Fruit fly (Drosophila melanogaster) whole organism, embryonic: ENCODE measurements around the gene CG42495.
A peak's percentile ranks its signal among the peaks of the same experiment; 100 is the strongest.

Experiments used
- CG1024 ChIP-seq: fragments of 200-800 bp; sonication (Bioruptor generic); IDR thresholded peaks from 2 replicates; pipeline ENCODE4 v1.3.6; 2022; ENCODE audit warnings: missing biosample characterization, missing genetic modification characterization
- CG10979 ChIP-seq: fragments of 200-800 bp; sonication (Bioruptor generic); optimal IDR thresholded peaks from 2 replicates; lab custom pipeline; 2018; ENCODE audit warnings: missing biosample characterization, mild to moderate bottlenecking, missing genetic modification characterization, moderate library complexity
- CG11085 ChIP-seq: fragments of 200-800 bp; sonication (Bioruptor generic); IDR thresholded peaks from 2 replicates; pipeline ENCODE4 v1.3.6; 2022; ENCODE audit warnings: missing biosample characterization, missing genetic modification characterization
- CG13123 ChIP-seq: fragments of 200-800 bp; sonication (Bioruptor generic); optimal IDR thresholded peaks from 2 replicates; lab custom pipeline; 2016; ENCODE audit warnings: missing biosample characterization, missing genetic modification characterization
- CG14667 ChIP-seq: fragments of 200-800 bp; sonication (Bioruptor generic); IDR thresholded peaks from 2 replicates; pipeline ENCODE4 v1.3.6; 2022; ENCODE audit warnings: missing biosample characterization, missing genetic modification characterization
- CG14710 ChIP-seq: fragments of 200-800 bp; sonication (Bioruptor generic); optimal IDR thresholded peaks from 3 replicates; lab custom pipeline; 2019; ENCODE audit warnings: missing biosample characterization, mild to moderate bottlenecking, missing genetic modification characterization, moderate library complexity
- CG15269 ChIP-seq: fragments of 200-800 bp; sonication (Bioruptor generic); optimal IDR thresholded peaks from 2 replicates; lab custom pipeline; 2018; ENCODE audit warnings: missing biosample characterization, mild to moderate bottlenecking, missing genetic modification characterization, moderate library complexity
- CG15601 ChIP-seq: fragments of 200-800 bp; sonication (Bioruptor generic); optimal IDR thresholded peaks from 3 replicates; lab custom pipeline; 2019; ENCODE audit warnings: missing biosample characterization, mild to moderate bottlenecking, missing genetic modification characterization, moderate library complexity
- CG15696 ChIP-seq: fragments of 200-800 bp; sonication (Bioruptor generic); optimal IDR thresholded peaks from 2 replicates; lab custom pipeline; 2019; ENCODE audit warnings: missing biosample characterization, mild to moderate bottlenecking, missing genetic modification characterization, moderate library complexity
- CG16779 ChIP-seq: fragments of 200-800 bp; sonication (Bioruptor generic); IDR thresholded peaks from 2 replicates; pipeline ENCODE4 v1.3.6; 2022; ENCODE audit warnings: missing biosample characterization, missing genetic modification characterization
- CG1792 ChIP-seq: fragments of 200-800 bp; sonication (Bioruptor generic); optimal IDR thresholded peaks from 2 replicates; lab custom pipeline; 2016; ENCODE audit warnings: missing biosample characterization, missing genetic modification characterization
- CG18619 ChIP-seq: fragments of 200-800 bp; sonication (Bioruptor generic); optimal IDR thresholded peaks from 3 replicates; lab custom pipeline; 2017; ENCODE audit warnings: missing biosample characterization, mild to moderate bottlenecking, missing genetic modification characterization
- CG2875 ChIP-seq: fragments of 200-800 bp; sonication (Bioruptor generic); optimal IDR thresholded peaks from 2 replicates; lab custom pipeline; 2017; ENCODE audit warnings: missing biosample characterization, mild to moderate bottlenecking, missing genetic modification characterization, missing genetic modification reagents
- CG31441 ChIP-seq: fragments of 200-800 bp; sonication (Bioruptor generic); IDR thresholded peaks from 2 replicates; pipeline ENCODE4 v1.3.6; 2022; ENCODE audit warnings: missing biosample characterization, missing genetic modification characterization
- CG32767 ChIP-seq: fragments of 200-800 bp; sonication (Bioruptor generic); IDR thresholded peaks from 2 replicates; pipeline ENCODE4 v1.3.6; 2022; ENCODE audit warnings: missing biosample characterization, missing genetic modification characterization
- CG33557 ChIP-seq: fragments of 200-800 bp; sonication (Bioruptor generic); optimal IDR thresholded peaks from 2 replicates; lab custom pipeline; 2019; ENCODE audit warnings: missing biosample characterization, mild to moderate bottlenecking, missing genetic modification characterization, moderate library complexity
- CG42726 ChIP-seq: fragments of 200-800 bp; sonication (Bioruptor generic); IDR thresholded peaks from 2 replicates; pipeline ENCODE4 v1.3.6; 2022; ENCODE audit warnings: missing biosample characterization, missing genetic modification characterization; ENCODE audit not compliant: partially characterized antibody
- CG4854 ChIP-seq: fragments of 200-800 bp; sonication (Bioruptor generic); optimal IDR thresholded peaks from 2 replicates; lab custom pipeline; 2016; ENCODE audit warnings: missing biosample characterization, missing genetic modification characterization, inconsistent platforms
- CG6683 ChIP-seq: fragments of 200-800 bp; sonication (Bioruptor generic); optimal IDR thresholded peaks from 2 replicates; lab custom pipeline; 2017; ENCODE audit warnings: missing biosample characterization, mild to moderate bottlenecking, missing genetic modification characterization, missing genetic modification reagents
- CG7271 ChIP-seq: fragments of 200-800 bp; sonication (Bioruptor generic); optimal IDR thresholded peaks from 2 replicates; lab custom pipeline; 2018; ENCODE audit warnings: missing biosample characterization, mild to moderate bottlenecking, missing genetic modification characterization, moderate library complexity
- CG9817 ChIP-seq: fragments of 200-800 bp; sonication (Bioruptor generic); optimal IDR thresholded peaks from 2 replicates; lab custom pipeline; 2018; ENCODE audit warnings: missing biosample characterization, mild to moderate bottlenecking, missing genetic modification characterization, moderate library complexity
- CG9932 ChIP-seq: fragments of 200-800 bp; sonication (Bioruptor generic); IDR thresholded peaks from 2 replicates; pipeline ENCODE4 v1.3.6; 2022; ENCODE audit warnings: missing biosample characterization, missing genetic modification characterization
- Chrac-16 ChIP-seq: fragments of 200-800 bp; sonication (Bioruptor generic); optimal IDR thresholded peaks from 3 replicates; lab custom pipeline; 2016; ENCODE audit warnings: missing biosample characterization, missing genetic modification characterization
- Dad ChIP-seq: fragments of 200-800 bp; sonication (Bioruptor generic); optimal IDR thresholded peaks from 3 replicates; lab custom pipeline; 2016; ENCODE audit warnings: missing biosample characterization, missing genetic modification characterization
- ERR ChIP-seq: fragments of 200-800 bp; sonication (Bioruptor generic); optimal IDR thresholded peaks from 2 replicates; lab custom pipeline; 2016; ENCODE audit warnings: missing biosample characterization, missing genetic modification characterization
- Elba2 ChIP-seq: fragments of 200-800 bp; sonication (Bioruptor generic); optimal IDR thresholded peaks from 3 replicates; lab custom pipeline; 2016; ENCODE audit warnings: missing biosample characterization, missing genetic modification characterization
- Ets97D ChIP-seq: fragments of 200-800 bp; sonication (Bioruptor generic); optimal IDR thresholded peaks from 3 replicates; lab custom pipeline; 2016; ENCODE audit warnings: missing biosample characterization, missing genetic modification characterization
- Gug ChIP-seq: fragments of 200-800 bp; sonication (Bioruptor generic); IDR thresholded peaks from 4 replicates; pipeline ENCODE4 v1.3.6; 2022; ENCODE audit warnings: missing biosample characterization, missing genetic modification characterization
- MBD-R2 ChIP-seq: fragments of 200-800 bp; sonication (Bioruptor generic); IDR thresholded peaks from 2 replicates; pipeline ENCODE4 v1.3.6; 2022; ENCODE audit warnings: missing biosample characterization, missing genetic modification characterization
- MTF-1 ChIP-seq: fragments of 200-800 bp; sonication (Bioruptor generic); optimal IDR thresholded peaks from 2 replicates; lab custom pipeline; 2018; ENCODE audit warnings: missing biosample characterization, mild to moderate bottlenecking, missing genetic modification characterization, borderline replicate concordance
- Oaz ChIP-seq: fragments of 200-800 bp; sonication (Bioruptor generic); IDR thresholded peaks from 2 replicates; pipeline ENCODE4 v1.3.6; 2022; ENCODE audit warnings: missing biosample characterization, missing genetic modification characterization
- Sry-β ChIP-seq: fragments of 200-800 bp; sonication (Bioruptor generic); optimal IDR thresholded peaks from 2 replicates; lab custom pipeline; 2018; ENCODE audit warnings: missing biosample characterization, mild to moderate bottlenecking, missing genetic modification characterization, moderate library complexity
- Ssrp ChIP-seq: fragments of 200-800 bp; sonication (Bioruptor generic); optimal IDR thresholded peaks from 2 replicates; lab custom pipeline; 2018; ENCODE audit warnings: missing biosample characterization, mild to moderate bottlenecking, missing genetic modification characterization, moderate library complexity
- Xbp1 ChIP-seq: fragments of 200-800 bp; sonication (Bioruptor generic); optimal IDR thresholded peaks from 3 replicates; lab custom pipeline; 2016; ENCODE audit warnings: missing biosample characterization, mild to moderate bottlenecking, missing genetic modification characterization
- chn ChIP-seq: fragments of 200-800 bp; sonication (Bioruptor generic); optimal IDR thresholded peaks from 2 replicates; lab custom pipeline; 2016; ENCODE audit warnings: missing biosample characterization, missing genetic modification characterization
- crol ChIP-seq: fragments of 200-800 bp; sonication (Bioruptor generic); IDR thresholded peaks from 2 replicates; pipeline ENCODE4 v1.3.6; 2022; ENCODE audit warnings: missing biosample characterization, missing genetic modification characterization
- cwo ChIP-seq: fragments of 200-800 bp; sonication (Bioruptor generic); optimal IDR thresholded peaks from 3 replicates; lab custom pipeline; 2017; ENCODE audit warnings: missing biosample characterization, missing genetic modification characterization, mild to moderate bottlenecking, moderate library complexity, missing genetic modification reagents
- fd96Cb ChIP-seq: fragments of 200-800 bp; sonication (Bioruptor generic); optimal IDR thresholded peaks from 2 replicates; lab custom pipeline; 2018; ENCODE audit warnings: missing biosample characterization, mild to moderate bottlenecking, missing genetic modification characterization, moderate library complexity
- gsb ChIP-seq: fragments of 200-800 bp; sonication (Bioruptor generic); IDR thresholded peaks from 2 replicates; pipeline ENCODE4 v1.3.6; 2022; ENCODE audit warnings: missing biosample characterization, missing genetic modification characterization
- gt ChIP-seq: fragments of 200-800 bp; sonication (Bioruptor generic); IDR thresholded peaks from 2 replicates; pipeline ENCODE4 v1.3.6; 2022; ENCODE audit warnings: missing biosample characterization, missing genetic modification characterization
- ham ChIP-seq: fragments of 200-800 bp; sonication (Bioruptor generic); IDR thresholded peaks from 2 replicates; pipeline ENCODE4 v1.3.6; 2022; ENCODE audit warnings: missing biosample characterization, missing genetic modification characterization
- insv ChIP-seq, 2 experiments: fragments of 200-800 bp; sonication (Bioruptor generic); optimal IDR thresholded peaks; 3 replicates each; lab custom pipeline; 2016 to 2018; ENCODE audit warnings: missing biosample characterization in 2 of 2, missing genetic modification characterization in 2 of 2
- luna ChIP-seq: fragments of 200-800 bp; sonication (Bioruptor generic); optimal IDR thresholded peaks from 2 replicates; lab custom pipeline; 2016; ENCODE audit warnings: missing biosample characterization, missing genetic modification characterization
- pb ChIP-seq: fragments of 200-800 bp; sonication (Bioruptor generic); optimal IDR thresholded peaks from 3 replicates; lab custom pipeline; 2016; ENCODE audit warnings: missing biosample characterization, missing genetic modification characterization
- pfk ChIP-seq: fragments of 200-800 bp; sonication (Bioruptor generic); optimal IDR thresholded peaks from 2 replicates; lab custom pipeline; 2018; ENCODE audit warnings: missing biosample characterization, mild to moderate bottlenecking, missing genetic modification characterization, moderate library complexity
- scrt ChIP-seq: fragments of 200-800 bp; sonication (Bioruptor generic); optimal IDR thresholded peaks from 2 replicates; lab custom pipeline; 2018; ENCODE audit warnings: missing biosample characterization, mild to moderate bottlenecking, missing genetic modification characterization, moderate library complexity
- sna ChIP-seq: fragments of 200-800 bp; sonication (Bioruptor generic); IDR thresholded peaks from 2 replicates; pipeline ENCODE4 v1.3.6; 2022; ENCODE audit warnings: missing biosample characterization, missing genetic modification characterization; ENCODE audit not compliant: partially characterized antibody
- toy ChIP-seq: fragments of 200-800 bp; sonication (Bioruptor generic); IDR thresholded peaks from 2 replicates; pipeline ENCODE4 v1.3.6; 2022; ENCODE audit warnings: missing biosample characterization, missing genetic modification characterization
- twi ChIP-seq: fragments of 200-800 bp; optimal IDR thresholded peaks from 2 replicates; lab custom pipeline; 2019; ENCODE audit warnings: missing biosample characterization, mild to moderate bottlenecking, missing genetic modification characterization, moderate library complexity
- vvl ChIP-seq: fragments of 200-800 bp; sonication (Bioruptor generic); IDR thresholded peaks from 2 replicates; pipeline ENCODE4 v1.3.6; 2022; ENCODE audit warnings: missing biosample characterization, missing genetic modification characterization

CG42495 gene

dm6 chr3L:18672986-18673633 lies 5.9 kb downstream of the CG42495 start, which contains the start of gene Capr (continued):
- TF ChIP-seq CG7271 (tag; lab: Kevin White, UChicago) = no peak
- no peak for TF ChIP-seq CG13123
- no peak for TF ChIP-seq CG14667 (GFP tag; lab: Robert Waterston, UW)
- TF ChIP-seq CG15696 (tag; lab: Kevin White, UChicago) = no peak
- no peak for TF ChIP-seq scrt
- no peak for TF ChIP-seq Elba2
- peak; percentile 45; the same call in 1 of the 2 replicates for TF ChIP-seq CG16779 (GFP tag; lab: Robert Waterston, UW)
- TF ChIP-seq CG11085 (GFP tag; lab: Robert Waterston, UW) = no peak
- no peak for TF ChIP-seq Oaz
- TF ChIP-seq MBD-R2 (GFP tag; lab: Robert Waterston, UW) = peak; percentile 83
- no peak for TF ChIP-seq MTF-1 (GFP tag; lab: Kevin White, UChicago)
- peak; percentile 41 for TF ChIP-seq Xbp1
- TF ChIP-seq Chrac-16 (GFP tag; lab: Kevin White, UChicago) = peak; percentile 5
- TF ChIP-seq CG9932 (GFP tag; lab: Robert Waterston, UW) = peak; percentile 84
- TF ChIP-seq CG31441 = 0 out of 2 replicates have a peak, but pooled peaks have one; percentile 1
- TF ChIP-seq CG42726 (GFP tag; lab: Robert Waterston, UW) = peak; percentile 100
- TF ChIP-seq sna = peak; percentile 100
- no peak for TF ChIP-seq crol (GFP tag; lab: Robert Waterston, UW)
- no peak for TF ChIP-seq CG18619 (GFP tag; lab: Kevin White, UChicago)
- TF ChIP-seq CG10979 (tag; lab: Kevin White, UChicago) = no peak
- peak; percentile 69 for TF ChIP-seq Ets97D (GFP tag; lab: Kevin White, UChicago)
- peak; percentile 66 for TF ChIP-seq CG14710 (tag; lab: Kevin White, UChicago)
- TF ChIP-seq CG15601 (tag; lab: Kevin White, UChicago) = no peak
- peak; percentile 37 for TF ChIP-seq Dad (GFP tag; lab: Kevin White, UChicago)
- TF ChIP-seq Ssrp = no peak
- peak; percentile 1 for TF ChIP-seq pfk
- no peak for TF ChIP-seq fd96Cb
- peak; percentile 32 for TF ChIP-seq ERR (GFP tag; lab: Kevin White, UChicago)
- TF ChIP-seq pb (GFP tag; lab: Kevin White, UChicago) = no peak
- no peak for TF ChIP-seq toy (GFP tag; lab: Robert Waterston, UW)
- peak; percentile 10 for TF ChIP-seq luna
- 0 out of 2 replicates have a peak, but pooled peaks have one; percentile 32 for TF ChIP-seq CG1024
- peak; percentile 53 for TF ChIP-seq vvl (GFP tag; lab: Robert Waterston, UW)
- no peak for TF ChIP-seq CG15269
- TF ChIP-seq CG2875 (GFP tag; lab: Kevin White, UChicago) = no peak
- TF ChIP-seq CG9817 (tag; lab: Kevin White, UChicago) = no peak
- TF ChIP-seq CG1792 = no peak
- no peak for TF ChIP-seq CG4854 (GFP tag; lab: Kevin White, UChicago)
- no peak for TF ChIP-seq insv (GFP tag; optimal IDR thresholded peaks at IDR 0.05; lab: Kevin White, UChicago)
- TF ChIP-seq CG6683 (GFP tag; lab: Kevin White, UChicago) = no peak
- no peak for TF ChIP-seq gsb (GFP tag; lab: Robert Waterston, UW)
- no peak for TF ChIP-seq Sry-β (GFP tag; lab: Kevin White, UChicago)
- TF ChIP-seq twi = peak; percentile 30
- no peak for TF ChIP-seq ham
- TF ChIP-seq Gug = peak; percentile 77; the same call in 3 of the 4 replicates
- no peak for TF ChIP-seq cwo (GFP tag; lab: Kevin White, UChicago)
- no peak for TF ChIP-seq gt (GFP tag; lab: Robert Waterston, UW)
- no peak for TF ChIP-seq CG33557 (GFP tag; lab: Kevin White, UChicago)
- no peak for TF ChIP-seq chn
- TF ChIP-seq CG32767 = no peak
